Worm (Caenorhabditis elegans) whole organism, mixed stage, embryonic: ENCODE measurements around the gene sdz-26.

Experiments
- M03D4.4 ChIP-seq: sonication (generic microtip); optimal IDR thresholded peaks from 2 replicates; lab custom pipeline; 2017; ENCODE audit warnings: mild to moderate bottlenecking, missing genetic modification characterization, missing compliant biosample characterization
- bed-3 ChIP-seq: fragments of 200-800 bp; sonication (Bioruptor generic); optimal IDR thresholded peaks from 3 replicates; lab custom pipeline; 2018; ENCODE audit warnings: mild to moderate bottlenecking, missing genetic modification characterization, moderate library complexity, missing compliant biosample characterization
- blmp-1 ChIP-seq: fragments of 150-350 bp; optimal IDR thresholded peaks from 2 replicates; lab custom pipeline; 2014; ENCODE audit warnings: missing biosample characterization, missing genetic modification characterization
- ceh-39 ChIP-seq: fragments of 150-350 bp; optimal IDR thresholded peaks from 2 replicates; lab custom pipeline; 2014; ENCODE audit warnings: missing biosample characterization, missing genetic modification characterization
- ceh-43 ChIP-seq: fragments of 200-800 bp; sonication (Bioruptor generic); optimal IDR thresholded peaks from 2 replicates; lab custom pipeline; 2018; ENCODE audit warnings: mild to moderate bottlenecking, missing genetic modification characterization, moderate library complexity, missing compliant biosample characterization
- ceh-83 ChIP-seq: fragments of 200-800 bp; sonication (Bioruptor generic); optimal IDR thresholded peaks from 2 replicates; lab custom pipeline; 2018; ENCODE audit warnings: mild to moderate bottlenecking, missing genetic modification characterization, missing compliant biosample characterization
- ces-1 ChIP-seq: fragments of 150-350 bp; optimal IDR thresholded peaks from 2 replicates; lab custom pipeline; 2014; ENCODE audit warnings: missing biosample characterization, missing genetic modification reagents, missing genetic modification characterization
- cnd-1 ChIP-seq: fragments of 200-800 bp; sonication (Bioruptor generic); optimal IDR thresholded peaks from 2 replicates; lab custom pipeline; 2018; ENCODE audit warnings: mild to moderate bottlenecking, missing genetic modification characterization, missing compliant biosample characterization
- elt-1 ChIP-seq: sonication (generic microtip); optimal IDR thresholded peaks from 2 replicates; lab custom pipeline; 2017; ENCODE audit warnings: missing genetic modification characterization, mild to moderate bottlenecking, missing compliant biosample characterization, antibody characterized with exemption, moderate library complexity, borderline replicate concordance; ENCODE audit not compliant: insufficient read depth
- elt-3 ChIP-seq: fragments of 150-350 bp; optimal IDR thresholded peaks from 2 replicates; lab custom pipeline; 2014; ENCODE audit warnings: missing biosample characterization, missing genetic modification characterization
- flh-1 ChIP-seq: fragments of 200-800 bp; sonication (Bioruptor generic); optimal IDR thresholded peaks from 2 replicates; lab custom pipeline; 2018; ENCODE audit warnings: mild to moderate bottlenecking, missing genetic modification characterization, moderate library complexity, missing compliant biosample characterization
- ham-2 ChIP-seq: fragments of 200-800 bp; sonication (Bioruptor generic); optimal IDR thresholded peaks from 2 replicates; lab custom pipeline; 2018; ENCODE audit warnings: mild to moderate bottlenecking, missing genetic modification characterization, missing compliant biosample characterization
- lin-13 ChIP-seq: fragments of 150-350 bp; optimal IDR thresholded peaks from 2 replicates; lab custom pipeline; 2014; ENCODE audit warnings: missing biosample characterization, missing genetic modification characterization
- lin-32 ChIP-seq: fragments of 200-800 bp; sonication (Bioruptor generic); optimal IDR thresholded peaks from 2 replicates; lab custom pipeline; 2018; ENCODE audit warnings: mild to moderate bottlenecking, missing genetic modification characterization, missing compliant biosample characterization
- lsy-2 ChIP-seq: fragments of 150-350 bp; optimal IDR thresholded peaks from 2 replicates; lab custom pipeline; 2014; ENCODE audit warnings: missing biosample characterization, missing genetic modification characterization
- mep-1 ChIP-seq: fragments of 150-350 bp; optimal IDR thresholded peaks from 2 replicates; lab custom pipeline; 2017; ENCODE audit warnings: missing biosample characterization, missing genetic modification reagents, missing genetic modification characterization, inconsistent platforms
- mls-2 ChIP-seq: sonication (generic microtip); optimal IDR thresholded peaks from 2 replicates; lab custom pipeline; 2016; ENCODE audit warnings: mild to moderate bottlenecking, missing genetic modification characterization, moderate library complexity, missing compliant biosample characterization
- nhr-12 ChIP-seq: fragments of 150-350 bp; optimal IDR thresholded peaks from 2 replicates; lab custom pipeline; 2014; ENCODE audit warnings: missing biosample characterization, missing genetic modification characterization
- nhr-2 ChIP-seq: fragments of 150-350 bp; optimal IDR thresholded peaks from 2 replicates; lab custom pipeline; 2014; ENCODE audit warnings: missing biosample characterization, missing genetic modification characterization
- nhr-237 ChIP-seq: fragments of 150-350 bp; optimal IDR thresholded peaks from 2 replicates; lab custom pipeline; 2014; ENCODE audit warnings: missing biosample characterization, missing genetic modification characterization
- nhr-28 ChIP-seq: fragments of 150-350 bp; optimal IDR thresholded peaks from 2 replicates; lab custom pipeline; 2014; ENCODE audit warnings: missing biosample characterization, missing genetic modification characterization
- nhr-76 ChIP-seq: sonication (generic microtip); optimal IDR thresholded peaks from 2 replicates; lab custom pipeline; 2017; ENCODE audit warnings: missing biosample characterization, missing genetic modification characterization
- pha-4 ChIP-seq: fragments of 150-350 bp; optimal IDR thresholded peaks from 2 replicates; lab custom pipeline; 2018; ENCODE audit warnings: missing biosample characterization, missing genetic modification reagents, missing genetic modification characterization
- sem-2 ChIP-seq: fragments of 200-800 bp; sonication (Bioruptor generic); optimal IDR thresholded peaks from 2 replicates; lab custom pipeline; 2018; ENCODE audit warnings: mild to moderate bottlenecking, missing genetic modification characterization, missing compliant biosample characterization
- snpc-4 ChIP-seq: fragments of 150-350 bp; optimal IDR thresholded peaks from 2 replicates; lab custom pipeline; 2014; ENCODE audit warnings: missing biosample characterization, missing genetic modification characterization
- sptf-1 ChIP-seq: sonication (generic microtip); optimal IDR thresholded peaks from 2 replicates; lab custom pipeline; 2017; ENCODE audit warnings: mild to moderate bottlenecking, missing genetic modification characterization, moderate library complexity, missing compliant biosample characterization
- tbx-8 ChIP-seq: fragments of 200-800 bp; sonication (Bioruptor generic); optimal IDR thresholded peaks from 2 replicates; lab custom pipeline; 2018; ENCODE audit warnings: mild to moderate bottlenecking, missing genetic modification characterization, moderate library complexity, missing compliant biosample characterization
- unc-39 ChIP-seq: fragments of 150-350 bp; optimal IDR thresholded peaks from 2 replicates; lab custom pipeline; 2014; ENCODE audit warnings: missing biosample characterization, missing genetic modification characterization
- zip-8 ChIP-seq: fragments of 150-350 bp; optimal IDR thresholded peaks from 2 replicates; lab custom pipeline; 2014; ENCODE audit warnings: missing biosample characterization, missing genetic modification characterization
- ztf-11 ChIP-seq: fragments of 150-350 bp; optimal IDR thresholded peaks from 2 replicates; lab custom pipeline; 2014; ENCODE audit warnings: missing biosample characterization, missing genetic modification characterization

The sdz-26 gene

ce11 chrII:14415427-14415826 lies 33.9 kb downstream of the sdz-26 start:
- no peak for TF ChIP-seq elt-1
- no peak for TF ChIP-seq blmp-1 (tag; lab: Kevin White, UChicago)
- no peak for TF ChIP-seq pha-4 (tag; lab: Kevin White, UChicago)
- TF ChIP-seq sptf-1 (tag; lab: Kevin White, UChicago) = no peak
- no peak for TF ChIP-seq snpc-4
- TF ChIP-seq nhr-2 (tag; lab: Kevin White, UChicago) = no peak
- TF ChIP-seq tbx-8 (GFP tag; lab: Kevin White, UChicago) = no peak
- TF ChIP-seq sem-2 (GFP tag; lab: Kevin White, UChicago) = no peak
- TF ChIP-seq mep-1 (tag; lab: Kevin White, UChicago) = no peak
- TF ChIP-seq lin-32 (GFP tag; lab: Kevin White, UChicago) = no peak
- TF ChIP-seq lsy-2 (tag; lab: Kevin White, UChicago) = no peak
- no peak for TF ChIP-seq ceh-83
- TF ChIP-seq mls-2 (tag; lab: Kevin White, UChicago) = no peak
- TF ChIP-seq M03D4.4 (tag; lab: Kevin White, UChicago) = no peak
- TF ChIP-seq ztf-11 = no peak
- no peak for TF ChIP-seq ham-2 (GFP tag; lab: Kevin White, UChicago)
- no peak for TF ChIP-seq cnd-1 (tag; lab: Kevin White, UChicago)
- TF ChIP-seq nhr-28 (tag; lab: Kevin White, UChicago) = no peak

ce11 chrII:14416988-14417387 lies 35.4 kb downstream of the sdz-26 start:
- TF ChIP-seq ces-1 (GFP tag; lab: Kevin White, UChicago) = peak; percentile 5
- no peak for TF ChIP-seq sem-2 (GFP tag; lab: Kevin White, UChicago)

- no peak for TF ChIP-seq nhr-76 (tag; lab: Kevin White, UChicago)
- no peak for TF ChIP-seq zip-8
- no peak for TF ChIP-seq ham-2 (GFP tag; lab: Kevin White, UChicago)
- no peak for TF ChIP-seq flh-1 (GFP tag; lab: Kevin White, UChicago)
- no peak for TF ChIP-seq lin-13
- no peak for TF ChIP-seq sem-2 (GFP tag; lab: Kevin White, UChicago)
- no peak for TF ChIP-seq lsy-2 (tag; lab: Kevin White, UChicago)
- no peak for TF ChIP-seq nhr-12 (tag; lab: Kevin White, UChicago)
- TF ChIP-seq elt-3 (tag; lab: Kevin White, UChicago) = no peak
- TF ChIP-seq tbx-8 (GFP tag; lab: Kevin White, UChicago) = no peak
- no peak for TF ChIP-seq unc-39 (tag; lab: Kevin White, UChicago)
- no peak for TF ChIP-seq cnd-1 (tag; lab: Kevin White, UChicago)
- no peak for TF ChIP-seq bed-3
- TF ChIP-seq ceh-39 (tag; lab: Kevin White, UChicago) = no peak
- no peak for TF ChIP-seq nhr-237 (tag; lab: Kevin White, UChicago)
Observed at ce11 chrII:14424791-14425190, 43.2 kb downstream of the sdz-26 start, which contains the start of gene plx-2. plx-2 (minus strand) TSS chrII:14424891.

ce11 chrII:14427714-14428113 lies 46.2 kb downstream of the sdz-26 start:
- TF ChIP-seq elt-3 (tag; lab: Kevin White, UChicago) (no peak), ztf-11 (no peak), ces-1 (GFP tag; lab: Kevin White, UChicago) (peak; percentile 21), ceh-43 (GFP tag; lab: Kevin White, UChicago) (no peak), elt-1 (no peak)

ce11 chrII:14428834-14429233 lies 47.3 kb downstream of the sdz-26 start:
- no peak for TF ChIP-seq ceh-83
- TF ChIP-seq zip-8 = peak; percentile 41
- TF ChIP-seq nhr-2 (tag; lab: Kevin White, UChicago) = peak; percentile 82
- no peak for TF ChIP-seq ham-2 (GFP tag; lab: Kevin White, UChicago)

- TF ChIP-seq elt-1 (no peak), sem-2 (GFP tag; lab: Kevin White, UChicago) (no peak), ces-1 (GFP tag; lab: Kevin White, UChicago) (peak; percentile 86), sptf-1 (tag; lab: Kevin White, UChicago) (no peak)
Observed at ce11 chrII:14432100-14432499, 50.5 kb downstream of the sdz-26 start.
